Worm (Caenorhabditis elegans) whole organism, L4/young adult: ENCODE results near the gene C32D5.14.

ENCODE experiments used
- W03F9.2 ChIP-seq: fragments of 150-350 bp; optimal IDR thresholded peaks from 2 replicates; lab custom pipeline; 2014; ENCODE audit warnings: missing biosample characterization, missing genetic modification characterization
- dao-5 ChIP-seq: sonication (generic microtip); optimal IDR thresholded peaks from 2 replicates; lab custom pipeline; 2016; ENCODE audit warnings: missing genotype, missing genetic modification characterization, moderate library complexity, missing compliant biosample characterization
- him-1 ChIP-seq: sonication (generic microtip); optimal IDR thresholded peaks from 2 replicates; lab custom pipeline; 2016; ENCODE audit warnings: missing genotype, missing genetic modification reagents, missing genetic modification characterization, missing compliant biosample characterization

DNA sequence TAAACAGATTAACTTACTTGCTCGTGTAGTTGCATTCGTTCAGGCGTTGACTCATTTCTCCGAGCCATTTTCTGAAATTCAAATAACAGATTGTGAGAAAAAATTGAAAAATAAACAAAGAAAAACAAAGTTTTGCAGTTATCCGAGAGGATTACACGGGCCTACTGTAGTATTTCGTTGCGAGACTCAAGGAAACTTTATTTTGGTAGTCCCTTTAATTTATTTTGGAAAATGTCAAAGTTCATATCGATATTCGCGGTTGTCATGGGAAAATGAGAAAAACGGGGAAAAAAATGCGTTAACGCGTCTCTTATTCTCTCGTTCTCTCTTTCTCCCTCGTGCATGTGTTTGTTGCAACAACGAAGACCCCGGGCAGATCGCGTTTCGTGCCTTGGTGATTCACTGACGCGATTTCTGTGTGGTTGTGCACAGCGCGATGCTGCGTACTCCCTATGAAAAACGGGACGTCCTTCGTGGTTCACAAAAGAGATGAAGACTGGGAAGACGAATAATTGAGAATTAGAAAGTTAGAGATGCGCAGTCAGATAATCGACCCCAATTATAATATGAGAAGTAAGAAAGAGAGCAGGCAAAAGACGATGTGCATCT is 4.0 kb upstream of the C32D5.14 start, which contains the start of gene set-4:
- TF ChIP-seq him-1 (peak; percentile 78), dao-5 (no peak), W03F9.2 (tag; lab: Kevin White, UChicago) (peak; percentile 51)
